Worm (Caenorhabditis elegans) whole organism, mixed stage, embryonic: ENCODE results near the gene clpr-2.

Experiments
- lin-13 ChIP-seq: fragments of 150-350 bp; optimal IDR thresholded peaks from 2 replicates; lab custom pipeline; 2014; ENCODE audit warnings: missing biosample characterization, missing genetic modification characterization
- sptf-1 ChIP-seq: sonication (generic microtip); optimal IDR thresholded peaks from 2 replicates; lab custom pipeline; 2017; ENCODE audit warnings: mild to moderate bottlenecking, missing genetic modification characterization, moderate library complexity, missing compliant biosample characterization
- unc-39 ChIP-seq: fragments of 150-350 bp; optimal IDR thresholded peaks from 2 replicates; lab custom pipeline; 2014; ENCODE audit warnings: missing biosample characterization, missing genetic modification characterization
- unc-62 ChIP-seq: fragments of 150-350 bp; optimal IDR thresholded peaks from 2 replicates; lab custom pipeline; 2014; ENCODE audit warnings: missing biosample characterization, missing genetic modification reagents, missing genetic modification characterization

DNA sequence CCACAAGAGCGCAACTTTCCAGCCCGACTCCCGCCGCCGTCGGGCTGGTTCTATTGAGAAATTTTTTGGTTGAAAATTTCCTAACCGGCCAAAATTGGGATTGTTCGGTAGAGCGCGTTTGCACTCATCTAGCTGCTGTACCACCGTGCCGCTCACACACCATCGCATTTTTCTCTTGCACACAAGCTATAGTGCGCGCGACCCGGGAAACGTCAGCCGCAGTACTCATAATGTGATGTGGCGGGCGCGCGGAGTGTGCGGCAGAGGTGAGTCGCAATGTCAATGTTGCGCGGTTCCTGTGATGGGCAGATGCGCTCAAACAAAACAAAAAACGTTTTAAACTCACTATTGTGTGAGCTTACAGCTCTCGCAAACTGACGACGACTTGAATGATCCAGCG lies 26.3 kb downstream of the clpr-2 start:
- TF ChIP-seq unc-62 (GFP tag; lab: Kevin White, UChicago) (no peak), sptf-1 (tag; lab: Kevin White, UChicago) (no peak), unc-39 (tag; lab: Kevin White, UChicago) (no peak), lin-13 (tag; lab: Kevin White, UChicago) (no peak)
